Worm (Caenorhabditis elegans): ENCODE measurements around the gene ZK1086.2.

ZK1086.2 gene

ce11 chrX:13754498-13754897 is 38.9 kb downstream of the ZK1086.2 start (continued):
- peak; percentile 52 for TF ChIP-seq nhr-47 (tag; optimal IDR thresholded peaks at IDR 0.05)
- TF ChIP-seq dsc-1 (tag; optimal IDR thresholded peaks at IDR 0.05), result peak; percentile 6
- TF ChIP-seq snu-23 (GFP tag; optimal IDR thresholded peaks at IDR 0.05), result peak; percentile 71
- no peak for TF ChIP-seq efl-3 (GFP tag; optimal IDR thresholded peaks at IDR 0.05)

ce11 chrX:13752822-13753581 is 40.4 kb downstream of the ZK1086.2 start:
- TF ChIP-seq nhr-71 (tag; optimal IDR thresholded peaks at IDR 0.05) (peak; percentile 30), snu-23 (GFP tag; optimal IDR thresholded peaks at IDR 0.05) (peak; percentile 3), lin-35 (GFP tag; optimal IDR thresholded peaks at IDR 0.05) (peak in 1 of 2 experiments; percentile 15), pax-3 (tag; optimal IDR thresholded peaks at IDR 0.05) (no peak), nhr-237 (tag; optimal IDR thresholded peaks at IDR 0.05) (peak; percentile 11), nhr-20 (tag; optimal IDR thresholded peaks at IDR 0.05) (peak; percentile 5), nhr-19 (GFP tag; conservative IDR thresholded peaks at IDR 0.05) (peak; percentile 60), nhr-85 (tag) (peak; percentile 55), nhr-84 (tag; optimal IDR thresholded peaks at IDR 0.05) (no peak), efl-1 (optimal IDR thresholded peaks at IDR 0.05) (no peak), efl-1 (GFP tag; optimal IDR thresholded peaks at IDR 0.05 in 1 of 2) (peak in 1 of 2 experiments; percentile 29), blmp-1 (tag; optimal IDR thresholded peaks at IDR 0.05) (peak; percentile 6), ceh-82 (tag; optimal IDR thresholded peaks at IDR 0.05) (no peak)

- TF ChIP-seq nhr-90 (tag; optimal IDR thresholded peaks at IDR 0.05; ENCODE audit: poor library complexity) (no peak), lin-14 (GFP tag; optimal IDR thresholded peaks at IDR 0.05) (peak; percentile 21), efl-1 (optimal IDR thresholded peaks at IDR 0.05) (no peak), efl-1 (GFP tag; optimal IDR thresholded peaks at IDR 0.05 in 1 of 2) (peak in 1 of 2 experiments; percentile 10), nhr-77 (tag; optimal IDR thresholded peaks at IDR 0.05) (peak; percentile 68), lin-35 (GFP tag; optimal IDR thresholded peaks at IDR 0.05) (peak in 1 of 2 experiments; percentile 34), nhr-71 (tag; optimal IDR thresholded peaks at IDR 0.05) (peak; percentile 58)
Measured at ce11 chrX:13747997-13748396, 45.4 kb downstream of the ZK1086.2 start.

ce11 chrX:13746661-13747365 is 46.6 kb downstream of the ZK1086.2 start, which contains the start of gene nhr-71:
TSS of gene nhr-71 (plus strand) at chrX:13747315.
- no peak for TF ChIP-seq lin-15B (tag; optimal IDR thresholded peaks at IDR 0.05)
- TF ChIP-seq swsn-7 (tag; optimal IDR thresholded peaks at IDR 0.05), result no peak
- TF ChIP-seq fkh-10 (GFP tag; optimal IDR thresholded peaks at IDR 0.05), result no peak
- no peak for TF ChIP-seq fkh-8 (tag; optimal IDR thresholded peaks at IDR 0.05)
- TF ChIP-seq nhr-90 (tag; optimal IDR thresholded peaks at IDR 0.05; ENCODE audit: poor library complexity), result no peak
- no peak for TF ChIP-seq blmp-1 (tag; optimal IDR thresholded peaks at IDR 0.05)
- no peak for TF ChIP-seq lin-14 (GFP tag; optimal IDR thresholded peaks at IDR 0.05)
- no peak for TF ChIP-seq aha-1 (tag; optimal IDR thresholded peaks at IDR 0.05)
- peak; percentile 26 for TF ChIP-seq nhr-20 (tag; optimal IDR thresholded peaks at IDR 0.05)
- no peak for TF ChIP-seq lin-39 (tag; optimal IDR thresholded peaks at IDR 0.05)
- no peak for TF ChIP-seq hlh-4 (tag; optimal IDR thresholded peaks at IDR 0.05)
- peak in 1 of 2 experiments; percentile 2 for TF ChIP-seq mdl-1 (tag; optimal IDR thresholded peaks at IDR 0.05)
- peak; percentile 66 for TF ChIP-seq nhr-71 (tag; optimal IDR thresholded peaks at IDR 0.05)
- TF ChIP-seq snu-23 (GFP tag; optimal IDR thresholded peaks at IDR 0.05), result peak; percentile 20

ce11 chrX:13746231-13746630 is 47.2 kb downstream of the ZK1086.2 start:
- TF ChIP-seq lin-14 (GFP tag; optimal IDR thresholded peaks at IDR 0.05) (no peak), elt-2 (tag; optimal IDR thresholded peaks at IDR 0.05) (peak; percentile 52), ceh-63 (GFP tag; optimal IDR thresholded peaks at IDR 0.05) (no peak), lin-39 (tag; optimal IDR thresholded peaks at IDR 0.05) (no peak)

Data from whole organism, L1 larva.